Worm (Caenorhabditis elegans) whole organism, L1 larva: ENCODE measurements around the gene cyp-32A1.

Experiments used
- egl-13 ChIP-seq: sonication (generic microtip); optimal IDR thresholded peaks from 2 replicates; lab custom pipeline; 2016; ENCODE audit warnings: missing genotype, missing genetic modification reagents, missing genetic modification characterization, missing compliant biosample characterization
- elt-2 ChIP-seq: sonication (generic microtip); optimal IDR thresholded peaks from 2 replicates; lab custom pipeline; 2016; ENCODE audit warnings: missing genetic modification characterization, mild to moderate bottlenecking, inconsistent platforms, missing compliant biosample characterization, missing genetic modification reagents
- lin-15B ChIP-seq: fragments of 150-350 bp; sonication (generic microtip); optimal IDR thresholded peaks from 3 replicates; lab custom pipeline; 2014; ENCODE audit warnings: missing biosample characterization, missing genetic modification characterization
- unc-130 ChIP-seq: fragments of 150-350 bp; optimal IDR thresholded peaks from 2 replicates; lab custom pipeline; 2017; ENCODE audit warnings: missing biosample characterization, missing genetic modification characterization, inconsistent platforms
- unc-62 ChIP-seq: fragments of 150-350 bp; optimal IDR thresholded peaks from 2 replicates; lab custom pipeline; 2014; ENCODE audit warnings: missing biosample characterization, missing genetic modification reagents, missing genetic modification characterization
- unc-86 ChIP-seq: sonication (generic microtip); optimal IDR thresholded peaks from 2 replicates; lab custom pipeline; 2016; ENCODE audit warnings: missing genetic modification characterization, missing compliant biosample characterization

ce11 chrV:7754557-7754956 is 27.1 kb upstream of the cyp-32A1 start, which contains the start of gene T05B11.4:
- TF ChIP-seq elt-2 (tag; lab: Kevin White, UChicago) (no peak), unc-130 (no peak), egl-13 (tag; lab: Kevin White, UChicago) (no peak), unc-62 (GFP tag; lab: Kevin White, UChicago) (no peak), unc-86 (no peak), lin-15B (tag; lab: Kevin White, UChicago) (no peak)
